Worm (Caenorhabditis elegans) whole organism, L4 larva: ENCODE data around the gene cyp-33C7.

Source experiments
- D1046.2 ChIP-seq: fragments of 200-800 bp; sonication (Bioruptor generic); IDR thresholded peaks from 2 replicates; pipeline ENCODE4 v1.3.6; 2022; ENCODE audit warnings: missing genetic modification characterization, missing compliant biosample characterization
- R02D3.7 ChIP-seq: fragments of 150-350 bp; sonication (generic microtip); optimal IDR thresholded peaks from 3 replicates; lab custom pipeline; 2014; ENCODE audit warnings: missing biosample characterization, missing genetic modification characterization
- ZK337.2 ChIP-seq: fragments of 200-800 bp; sonication (Bioruptor generic); IDR thresholded peaks from 2 replicates; pipeline ENCODE4 v1.3.6; 2022; ENCODE audit warnings: missing genetic modification reagents, missing genetic modification characterization, missing compliant biosample characterization
- aha-1 ChIP-seq: fragments of 150-350 bp; peaks from one replicate; lab custom pipeline; 2014; ENCODE audit warnings: missing biosample characterization, missing genetic modification characterization
- ama-1 ChIP-seq: fragments of 150-350 bp; optimal IDR thresholded peaks from 2 replicates; lab custom pipeline; 2014; ENCODE audit warnings: inconsistent platforms, mixed read lengths
- attf-4 ChIP-seq: sonication (generic microtip); optimal IDR thresholded peaks from 3 replicates; lab custom pipeline; 2017; ENCODE audit warnings: missing biosample characterization, missing genetic modification characterization
- ceh-82 ChIP-seq: sonication (generic microtip); optimal IDR thresholded peaks from 2 replicates; lab custom pipeline; 2017; ENCODE audit warnings: missing biosample characterization, missing genetic modification characterization
- ces-1 ChIP-seq: fragments of 150-350 bp; sonication (generic microtip); optimal IDR thresholded peaks from 4 replicates; lab custom pipeline; 2014; ENCODE audit warnings: missing biosample characterization, missing genetic modification reagents, missing genetic modification characterization
- daf-16 ChIP-seq, 3 experiments: sonication (generic microtip); optimal IDR thresholded peaks; 2 replicates each; lab custom pipeline; 2016 to 2017; ENCODE audit warnings: missing genetic modification characterization in 3 of 3, missing genetic modification reagents in 3 of 3, mild to moderate bottlenecking in 2 of 3, missing compliant biosample characterization in 2 of 3, missing biosample characterization in 1 of 3, moderate library complexity in 1 of 3
- daf-8 ChIP-seq: fragments of 200-800 bp; sonication (Bioruptor generic); IDR thresholded peaks from 2 replicates; pipeline ENCODE4 v1.3.6; 2022; ENCODE audit warnings: missing genetic modification characterization, missing compliant biosample characterization
- dmd-6 ChIP-seq: fragments of 200-800 bp; sonication (Bioruptor generic); IDR thresholded peaks from 2 replicates; pipeline ENCODE4 v1.3.6; 2022; ENCODE audit warnings: missing genetic modification reagents, missing genetic modification characterization, missing compliant biosample characterization
- dmd-9 ChIP-seq: fragments of 200-800 bp; sonication (Bioruptor generic); IDR thresholded peaks from 2 replicates; pipeline ENCODE4 v1.3.6; 2022; ENCODE audit warnings: missing genetic modification reagents, missing genetic modification characterization, missing compliant biosample characterization
- dpl-1 ChIP-seq: fragments of 150-350 bp; optimal IDR thresholded peaks from 2 replicates; lab custom pipeline; 2014; ENCODE audit warnings: missing biosample characterization, missing genetic modification reagents, missing genetic modification characterization
- dve-1 ChIP-seq: sonication (generic microtip); optimal IDR thresholded peaks from 2 replicates; lab custom pipeline; 2017; ENCODE audit warnings: antibody characterized with exemption, mild to moderate bottlenecking, missing genetic modification characterization, missing compliant biosample characterization; ENCODE audit not compliant: insufficient read depth
- fkh-10 ChIP-seq: fragments of 150-350 bp; optimal IDR thresholded peaks from 2 replicates; lab custom pipeline; 2014; ENCODE audit warnings: missing biosample characterization, missing genetic modification reagents, missing genetic modification characterization
- gei-8 ChIP-seq: fragments of 200-800 bp; sonication (Bioruptor generic); optimal IDR thresholded peaks from 2 replicates; lab custom pipeline; 2018; ENCODE audit warnings: mild to moderate bottlenecking, missing genetic modification characterization, missing compliant biosample characterization
- hif-1 ChIP-seq, 2 experiments: sonication (generic microtip); optimal IDR thresholded peaks; 2 replicates each; lab custom pipeline; 2016 to 2017; ENCODE audit warnings: missing compliant biosample characterization in 2 of 2, missing genetic modification characterization in 2 of 2, missing genetic modification reagents in 2 of 2, missing genotype in 2 of 2, mild to moderate bottlenecking in 1 of 2
- hlh-11 ChIP-seq: fragments of 200-800 bp; sonication (Bioruptor generic); optimal IDR thresholded peaks from 2 replicates; lab custom pipeline; 2018; ENCODE audit warnings: mild to moderate bottlenecking, missing genetic modification characterization, missing compliant biosample characterization
- hlh-30 ChIP-seq: sonication (generic microtip); optimal IDR thresholded peaks from 2 replicates; lab custom pipeline; 2017; ENCODE audit warnings: antibody characterized with exemption, mild to moderate bottlenecking, missing genetic modification characterization, missing compliant biosample characterization; ENCODE audit not compliant: insufficient read depth
- jun-1 ChIP-seq: fragments of 150-350 bp; optimal IDR thresholded peaks from 2 replicates; lab custom pipeline; 2014; ENCODE audit warnings: missing biosample characterization, missing genetic modification reagents, missing genetic modification characterization
- lim-7 ChIP-seq: fragments of 200-800 bp; sonication (Bioruptor generic); IDR thresholded peaks from 2 replicates; pipeline ENCODE4 v1.3.6; 2022; ENCODE audit warnings: missing genetic modification characterization, missing compliant biosample characterization
- lin-1 ChIP-seq: fragments of 200-800 bp; sonication (Bioruptor generic); IDR thresholded peaks from 2 replicates; pipeline ENCODE4 v1.3.6; 2022; ENCODE audit warnings: missing genetic modification reagents, missing genetic modification characterization, missing compliant biosample characterization
- lin-13 ChIP-seq: fragments of 150-350 bp; optimal IDR thresholded peaks from 2 replicates; lab custom pipeline; 2014; ENCODE audit warnings: missing biosample characterization, missing genetic modification reagents, missing genetic modification characterization
- lin-38 ChIP-seq: fragments of 200-800 bp; sonication (Bioruptor generic); IDR thresholded peaks from 2 replicates; pipeline ENCODE4 v1.3.6; 2022; ENCODE audit warnings: missing genetic modification reagents, missing genetic modification characterization, missing compliant biosample characterization
- lsy-2 ChIP-seq, 2 experiments: fragments of 150-350 bp in 1 of 2; sonication (generic microtip) in 1 of 2; optimal IDR thresholded peaks; 2 replicates each; lab custom pipeline; 2014 to 2017; ENCODE audit warnings: missing biosample characterization in 2 of 2, missing genetic modification characterization in 2 of 2
- mdl-1 ChIP-seq, 2 experiments: fragments of 150-350 bp in 1 of 2; sonication (generic microtip) in 1 of 2; optimal IDR thresholded peaks; 2 replicates each; lab custom pipeline; 2014 to 2017; ENCODE audit warnings: missing biosample characterization in 2 of 2, missing genetic modification characterization in 2 of 2
- mep-1 ChIP-seq: fragments of 150-350 bp; sonication (generic microtip); optimal IDR thresholded peaks from 3 replicates; lab custom pipeline; 2014; ENCODE audit warnings: missing biosample characterization, missing genetic modification characterization
- mes-2 ChIP-seq: sonication (generic microtip); optimal IDR thresholded peaks from 2 replicates; lab custom pipeline; 2016; ENCODE audit warnings: missing genotype, mild to moderate bottlenecking, missing genetic modification characterization, missing compliant biosample characterization; ENCODE audit not compliant: poor library complexity, severe bottlenecking
- nhr-102 ChIP-seq: sonication (generic microtip); optimal IDR thresholded peaks from 2 replicates; lab custom pipeline; 2016; ENCODE audit warnings: mild to moderate bottlenecking, missing genetic modification characterization, moderate library complexity, missing compliant biosample characterization
- nhr-237 ChIP-seq: sonication (generic microtip); optimal IDR thresholded peaks from 2 replicates; lab custom pipeline; 2017; ENCODE audit warnings: missing biosample characterization, missing genetic modification characterization
- nhr-28 ChIP-seq: fragments of 150-350 bp; optimal IDR thresholded peaks from 2 replicates; lab custom pipeline; 2014; ENCODE audit warnings: missing biosample characterization, missing genetic modification characterization
- nhr-41 ChIP-seq: fragments of 200-800 bp; sonication (Bioruptor generic); IDR thresholded peaks from 2 replicates; pipeline ENCODE4 v1.3.6; 2022; ENCODE audit warnings: missing genetic modification reagents, missing genetic modification characterization, missing compliant biosample characterization
- nhr-48 ChIP-seq: sonication (generic microtip); optimal IDR thresholded peaks from 2 replicates; lab custom pipeline; 2016; ENCODE audit warnings: mild to moderate bottlenecking, missing genetic modification characterization, missing compliant biosample characterization
- nhr-6 ChIP-seq: fragments of 150-350 bp; optimal IDR thresholded peaks from 2 replicates; lab custom pipeline; 2014; ENCODE audit warnings: missing biosample characterization, missing genetic modification characterization
- nhr-77 ChIP-seq: fragments of 150-350 bp; optimal IDR thresholded peaks from 2 replicates; lab custom pipeline; 2014; ENCODE audit warnings: missing biosample characterization, missing genetic modification characterization
- pqm-1 ChIP-seq: sonication (generic microtip); optimal IDR thresholded peaks from 2 replicates; lab custom pipeline; 2017; ENCODE audit warnings: missing biosample characterization, missing genetic modification characterization
- rbr-2 ChIP-seq: sonication (generic microtip); optimal IDR thresholded peaks from 2 replicates; lab custom pipeline; 2016; ENCODE audit warnings: missing genotype, missing genetic modification characterization, missing compliant biosample characterization
- snpc-1.2 ChIP-seq: fragments of 200-800 bp; sonication (Bioruptor generic); IDR thresholded peaks from 2 replicates; pipeline ENCODE4 v1.3.6; 2022; ENCODE audit warnings: missing genetic modification reagents, missing genetic modification characterization, missing compliant biosample characterization
- spr-1 ChIP-seq: sonication (generic microtip); optimal IDR thresholded peaks from 2 replicates; lab custom pipeline; 2016; ENCODE audit warnings: mild to moderate bottlenecking, missing genetic modification characterization, missing compliant biosample characterization
- tag-97 ChIP-seq: fragments of 200-800 bp; sonication (Bioruptor generic); IDR thresholded peaks from 2 replicates; pipeline ENCODE4 v1.3.6; 2022; ENCODE audit warnings: missing genetic modification characterization, missing compliant biosample characterization
- tra-1 ChIP-seq: fragments of 200-800 bp; sonication (Bioruptor generic); IDR thresholded peaks from 2 replicates; pipeline ENCODE4 v1.3.6; 2022; ENCODE audit warnings: missing genetic modification reagents, missing genetic modification characterization, missing compliant biosample characterization
- unc-62 ChIP-seq, 3 experiments: fragments of 150-350 bp in 1 of 3; sonication (generic microtip); optimal IDR thresholded peaks in 2 of 3; peaks in 1 of 3; 1 replicate in 1 of 3; 2 replicates in 2 of 3; lab custom pipeline; 2014 to 2017; ENCODE audit warnings: missing biosample characterization in 3 of 3, missing genetic modification characterization in 3 of 3, missing genetic modification reagents in 3 of 3, missing genotype in 1 of 3
- zip-2 ChIP-seq: fragments of 150-350 bp; optimal IDR thresholded peaks from 2 replicates; lab custom pipeline; 2014; ENCODE audit warnings: missing biosample characterization, missing genetic modification characterization
- ztf-11 ChIP-seq: fragments of 150-350 bp; optimal IDR thresholded peaks from 2 replicates; lab custom pipeline; 2014; ENCODE audit warnings: missing biosample characterization, missing genetic modification characterization
- ztf-7 ChIP-seq: fragments of 150-350 bp; optimal IDR thresholded peaks from 2 replicates; lab custom pipeline; 2014; ENCODE audit warnings: missing biosample characterization, missing genetic modification characterization

cyp-33C7 gene

DNA sequence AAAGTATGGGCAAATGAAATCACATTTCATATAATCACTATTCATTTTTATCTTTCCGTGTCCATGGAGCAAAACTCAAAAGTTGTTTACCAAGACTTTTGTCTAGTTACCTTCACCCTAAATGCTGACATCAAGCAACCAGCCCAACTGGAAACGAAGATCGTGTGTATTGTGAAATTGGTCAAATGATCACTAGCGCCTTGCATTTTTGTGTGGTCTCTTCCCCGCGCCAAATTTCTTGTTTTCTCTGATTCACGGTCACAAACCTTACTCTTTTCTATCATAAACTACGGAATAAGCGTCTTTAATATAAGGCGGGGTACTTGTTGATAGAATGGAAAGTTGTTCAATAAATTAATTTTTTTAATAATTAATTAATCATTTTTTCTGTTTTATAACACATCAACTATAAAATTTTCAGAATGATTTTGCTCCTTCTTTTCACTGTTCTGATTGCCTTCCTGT, at the start of gene cyp-33C7:
cyp-33C7 (plus strand) TSS at position 415 of the 465 bp plus-strand sequence.
- TF ChIP-seq nhr-102 (tag; lab: Kevin White, UChicago) (peak; percentile 82), lin-1 (0 out of 2 replicates have a peak, but pooled peaks have one; percentile 36), lim-7 (GFP tag; lab: Robert Waterston, UW) (no peak), lsy-2 (tag; optimal IDR thresholded peaks at IDR 0.05; lab: Kevin White, UChicago) (no peak), jun-1 (tag; lab: Kevin White, UChicago) (no peak), nhr-237 (tag; lab: Kevin White, UChicago) (no peak), dpl-1 (GFP tag; lab: Kevin White, UChicago) (peak; percentile 15), nhr-6 (peak; percentile 27), ZK337.2 (GFP tag; lab: Robert Waterston, UW) (no peak), hif-1 (tag; optimal IDR thresholded peaks at IDR 0.05; lab: Kevin White, UChicago) (peak in 1 of 2 experiments; percentile 1), zip-2 (no peak), dve-1 (tag; lab: Kevin White, UChicago) (peak; percentile 87), mep-1 (peak; percentile 64), mes-2 (tag; lab: Kevin White, UChicago) (peak; percentile 44), ztf-11 (tag; lab: Kevin White, UChicago) (no peak), gei-8 (GFP tag; lab: Kevin White, UChicago) (no peak), snpc-1.2 (no peak), rbr-2 (no peak), aha-1 (tag; lab: Kevin White, UChicago) (peak; percentile 45), D1046.2 (no peak), fkh-10 (GFP tag; lab: Kevin White, UChicago) (no peak), daf-16 (GFP tag; optimal IDR thresholded peaks at IDR 0.05; lab: Kevin White, UChicago) (peak in 1 of 2 experiments; percentile 43), daf-16 (tag; optimal IDR thresholded peaks at IDR 0.05; lab: Kevin White, UChicago) (peak; percentile 98), hlh-11 (tag; lab: Kevin White, UChicago) (peak; percentile 85), nhr-77 (tag; lab: Kevin White, UChicago) (peak; percentile 89), tag-97 (no peak), attf-4 (no peak), tra-1 (GFP tag; lab: Robert Waterston, UW) (0 out of 2 replicates have a peak, but pooled peaks have one; percentile 39), spr-1 (tag; lab: Kevin White, UChicago) (no peak), R02D3.7 (tag; lab: Kevin White, UChicago) (no peak), ama-1 (no peak), nhr-48 (tag; lab: Kevin White, UChicago) (peak; percentile 29), ztf-7 (tag; lab: Kevin White, UChicago) (peak; percentile 9), daf-8 (GFP tag; lab: Robert Waterston, UW) (no peak), nhr-41 (GFP tag; lab: Robert Waterston, UW) (no peak), ces-1 (no peak), pqm-1 (peak; percentile 65), lin-13 (no peak), lin-38 (GFP tag; lab: Robert Waterston, UW) (no peak), dmd-6 (GFP tag; lab: Robert Waterston, UW) (peak; percentile 85), nhr-28 (tag; lab: Kevin White, UChicago) (peak; percentile 98), hlh-30 (tag; lab: Kevin White, UChicago) (peak; percentile 90), unc-62 (GFP tag; optimal IDR thresholded peaks at IDR 0.05 in 1 of 2; lab: Kevin White, UChicago) (peak in 1 of 2 experiments; percentile 48), unc-62 (tag; optimal IDR thresholded peaks at IDR 0.05; lab: Kevin White, UChicago) (no peak), ceh-82 (tag; lab: Kevin White, UChicago) (no peak), mdl-1 (tag; optimal IDR thresholded peaks at IDR 0.05; lab: Kevin White, UChicago) (peak in 1 of 2 experiments; percentile 68), dmd-9 (GFP tag; lab: Robert Waterston, UW) (no peak)
